Fruit fly (Drosophila melanogaster): ENCODE data around the gene CG31730.

The CG31730 gene

dm6 chr2L:13286456-13286855 is 26.9 kb upstream of the CG31730 start, which contains the start of the genes Drep4 and Uvrag (continued):
- TF ChIP-seq CG8388 (GFP tag; optimal IDR thresholded peaks at IDR 0.05), result peak; percentile 50
- TF ChIP-seq klu (GFP tag; IDR thresholded peaks at IDR 0.05), result peak; percentile 56; the same call in 1 of the 2 replicates
- TF ChIP-seq Nf-YC (tag; optimal IDR thresholded peaks at IDR 0.05), result no peak
- peak; percentile 29 for TF ChIP-seq CG18764 (GFP tag; optimal IDR thresholded peaks at IDR 0.05)
- TF ChIP-seq CG3407 (GFP tag; optimal IDR thresholded peaks at IDR 0.05), result peak; percentile 43
- peak; percentile 90 for TF ChIP-seq sqz (GFP tag; optimal IDR thresholded peaks at IDR 0.05)
- peak; percentile 68 to 91 for TF ChIP-seq crp (GFP tag; optimal IDR thresholded peaks at IDR 0.05)
- TF ChIP-seq sim (GFP tag; IDR thresholded peaks at IDR 0.05), result no peak
- TF ChIP-seq CG11456 (GFP tag; IDR thresholded peaks at IDR 0.05), result no peak
- no peak for TF ChIP-seq otp (GFP tag; IDR thresholded peaks at IDR 0.05)
- TF ChIP-seq zen (tag; optimal IDR thresholded peaks at IDR 0.05), result peak; percentile 75
- TF ChIP-seq fru (optimal IDR thresholded peaks at IDR 0.05), result no peak
- no peak for TF ChIP-seq fu2 (GFP tag; optimal IDR thresholded peaks at IDR 0.05)
- peak; percentile 54 for TF ChIP-seq ssp (GFP tag; IDR thresholded peaks at IDR 0.05)
- peak; percentile 75 for TF ChIP-seq B-H2 (GFP tag; optimal IDR thresholded peaks at IDR 0.05)
- no peak for TF ChIP-seq lov (optimal IDR thresholded peaks at IDR 0.05)
- no peak for TF ChIP-seq lov (GFP tag; IDR thresholded peaks at IDR 0.05)
- TF ChIP-seq CG1832 (GFP tag; optimal IDR thresholded peaks at IDR 0.05), result no peak
- no peak for TF ChIP-seq Bgb (GFP tag; IDR thresholded peaks at IDR 0.05; ENCODE audit: partially characterized antibody)
- peak; percentile 26 for TF ChIP-seq CHES-1-like (GFP tag; optimal IDR thresholded peaks at IDR 0.05)
- TF ChIP-seq dmrt99B (tag; optimal IDR thresholded peaks at IDR 0.05), result no peak
- peak; percentile 57 for TF ChIP-seq lab (GFP tag; optimal IDR thresholded peaks at IDR 0.05)
- TF ChIP-seq twi (tag; optimal IDR thresholded peaks at IDR 0.05), result no peak
- TF ChIP-seq CG8478 (optimal IDR thresholded peaks at IDR 0.05), result no peak
- peak; percentile 55 for TF ChIP-seq CG1602 (GFP tag; optimal IDR thresholded peaks at IDR 0.05)
- TF ChIP-seq CG11723 (GFP tag; optimal IDR thresholded peaks at IDR 0.05), result peak; percentile 17
- no peak for TF ChIP-seq CG6683 (GFP tag; optimal IDR thresholded peaks at IDR 0.05)
- TF ChIP-seq CG17328 (GFP tag; IDR thresholded peaks at IDR 0.05), result no peak
- TF ChIP-seq Xbp1 (GFP tag; optimal IDR thresholded peaks at IDR 0.05), result peak; percentile 76
- TF ChIP-seq chinmo (GFP tag; IDR thresholded peaks at IDR 0.05; ENCODE audit: partially characterized antibody), result no peak
- no peak for TF ChIP-seq rib (GFP tag; IDR thresholded peaks at IDR 0.05)
- TF ChIP-seq CG1647 (GFP tag; optimal IDR thresholded peaks at IDR 0.05), result no peak
- TF ChIP-seq CG11696 (GFP tag; IDR thresholded peaks at IDR 0.05), result no peak
- no peak for TF ChIP-seq en (GFP tag; optimal IDR thresholded peaks at IDR 0.05)
- TF ChIP-seq CG14860 (GFP tag; IDR thresholded peaks at IDR 0.05; ENCODE audit: partially characterized antibody), result no peak
- TF ChIP-seq CG9876 (GFP tag; optimal IDR thresholded peaks at IDR 0.05), result no peak
- peak; percentile 97 for TF ChIP-seq Sry-β (GFP tag; optimal IDR thresholded peaks at IDR 0.05)
- TF ChIP-seq Mrtf (GFP tag; IDR thresholded peaks at IDR 0.05), result no peak
- TF ChIP-seq D19A (tag; optimal IDR thresholded peaks at IDR 0.05), result peak; percentile 56
- TF ChIP-seq her (GFP tag; optimal IDR thresholded peaks at IDR 0.05), result no peak
- TF ChIP-seq al (GFP tag; IDR thresholded peaks at IDR 0.05), result peak; percentile 68
- no peak for TF ChIP-seq CG2678 (tag; optimal IDR thresholded peaks at IDR 0.05)
- TF ChIP-seq Optix (GFP tag; IDR thresholded peaks at IDR 0.05), result no peak
- peak in 1 of 2 experiments; percentile 76 for TF ChIP-seq dpn (GFP tag; optimal IDR thresholded peaks at IDR 0.05)
- TF ChIP-seq ERR (GFP tag; optimal IDR thresholded peaks at IDR 0.05), result no peak
- peak; percentile 78 for TF ChIP-seq Rfx (GFP tag; IDR thresholded peaks at IDR 0.05)
- no peak for TF ChIP-seq pan (optimal IDR thresholded peaks at IDR 0.05)
- no peak for TF ChIP-seq pan (GFP tag; optimal IDR thresholded peaks at IDR 0.05 in 1 of 2, IDR thresholded peaks at IDR 0.05 in 1 of 2)
- TF ChIP-seq slou (GFP tag; optimal IDR thresholded peaks at IDR 0.05), result peak; percentile 57
- peak; percentile 35; the same call in 1 of the 3 replicates for TF ChIP-seq B-H1 (GFP tag; IDR thresholded peaks at IDR 0.05)
- TF ChIP-seq oc (tag; optimal IDR thresholded peaks at IDR 0.05), result no peak
- peak; percentile 63 for TF ChIP-seq CG32532 (GFP tag; IDR thresholded peaks at IDR 0.05)
- TF ChIP-seq CG4328 (GFP tag; optimal IDR thresholded peaks at IDR 0.05), result peak; percentile 55

Measured in whole organism, embryonic.